Fruit fly (Drosophila melanogaster) whole organism, embryonic: ENCODE measurements around the gene CG17108.

Experiments used
- Abd-B ChIP-seq: fragments of 200-800 bp; sonication (Bioruptor generic); optimal IDR thresholded peaks from 2 replicates; lab custom pipeline; 2018; ENCODE audit warnings: missing biosample characterization, mild to moderate bottlenecking, missing genetic modification characterization, moderate library complexity
- Atf3 ChIP-seq: fragments of 200-800 bp; sonication (Bioruptor generic); optimal IDR thresholded peaks from 3 replicates; lab custom pipeline; 2016; ENCODE audit warnings: missing biosample characterization, missing genetic modification characterization
- Atf6 ChIP-seq: fragments of 200-800 bp; sonication (Bioruptor generic); IDR thresholded peaks from 2 replicates; pipeline ENCODE4 v1.3.6; 2022; ENCODE audit warnings: missing biosample characterization, missing genetic modification characterization
- Bgb ChIP-seq: fragments of 200-800 bp; sonication (Bioruptor generic); IDR thresholded peaks from 2 replicates; pipeline ENCODE4 v1.3.6; 2022; ENCODE audit warnings: missing biosample characterization, missing genetic modification characterization; ENCODE audit not compliant: partially characterized antibody
- BtbVII ChIP-seq: fragments of 200-800 bp; sonication (Bioruptor generic); optimal IDR thresholded peaks from 3 replicates; lab custom pipeline; 2017; ENCODE audit warnings: missing biosample characterization, mild to moderate bottlenecking, missing genetic modification characterization
- CG10147 ChIP-seq: fragments of 200-800 bp; sonication (Bioruptor generic); optimal IDR thresholded peaks from 2 replicates; lab custom pipeline; 2019; ENCODE audit warnings: missing biosample characterization, mild to moderate bottlenecking, missing genetic modification characterization, moderate library complexity
- CG10274 ChIP-seq: fragments of 200-800 bp; sonication (Bioruptor generic); optimal IDR thresholded peaks from 3 replicates; lab custom pipeline; 2017; ENCODE audit warnings: missing biosample characterization, mild to moderate bottlenecking, missing genetic modification characterization
- CG1233 ChIP-seq: fragments of 200-800 bp; sonication (Bioruptor generic); optimal IDR thresholded peaks from 4 replicates; lab custom pipeline; 2018; ENCODE audit warnings: missing biosample characterization, mild to moderate bottlenecking, missing genetic modification characterization
- CG12769 ChIP-seq: fragments of 200-800 bp; sonication (Bioruptor generic); optimal IDR thresholded peaks from 2 replicates; lab custom pipeline; 2019; ENCODE audit warnings: missing biosample characterization, mild to moderate bottlenecking, missing genetic modification characterization, moderate library complexity
- CG14860 ChIP-seq: fragments of 200-800 bp; sonication (Bioruptor generic); IDR thresholded peaks from 3 replicates; pipeline ENCODE4 v1.3.6; 2022; ENCODE audit warnings: missing biosample characterization, missing genetic modification characterization; ENCODE audit not compliant: partially characterized antibody
- CG15011 ChIP-seq: fragments of 200-800 bp; sonication (Bioruptor generic); optimal IDR thresholded peaks from 3 replicates; lab custom pipeline; 2018; ENCODE audit warnings: missing biosample characterization, mild to moderate bottlenecking, missing genetic modification characterization
- CG1529 ChIP-seq: fragments of 200-800 bp; sonication (Bioruptor generic); optimal IDR thresholded peaks from 3 replicates; lab custom pipeline; 2018; ENCODE audit warnings: missing biosample characterization, missing genetic modification characterization
- CG16813 ChIP-seq: fragments of 200-800 bp; sonication (Bioruptor generic); IDR thresholded peaks from 3 replicates; pipeline ENCODE4 v1.3.6; 2022; ENCODE audit warnings: missing biosample characterization, missing genetic modification characterization; ENCODE audit not compliant: partially characterized antibody
- CG16815 ChIP-seq: fragments of 200-800 bp; sonication (Bioruptor generic); optimal IDR thresholded peaks from 3 replicates; lab custom pipeline; 2017; ENCODE audit warnings: missing biosample characterization, mild to moderate bottlenecking, missing genetic modification characterization
- CG18619 ChIP-seq: fragments of 200-800 bp; sonication (Bioruptor generic); optimal IDR thresholded peaks from 3 replicates; lab custom pipeline; 2017; ENCODE audit warnings: missing biosample characterization, mild to moderate bottlenecking, missing genetic modification characterization
- CG18764 ChIP-seq: fragments of 200-800 bp; sonication (Bioruptor generic); optimal IDR thresholded peaks from 3 replicates; lab custom pipeline; 2016; ENCODE audit warnings: missing biosample characterization, missing genetic modification characterization
- CG2202 ChIP-seq: fragments of 200-800 bp; sonication (Bioruptor generic); optimal IDR thresholded peaks from 2 replicates; lab custom pipeline; 2018; ENCODE audit warnings: missing biosample characterization, mild to moderate bottlenecking, missing genetic modification characterization
- CG2678 ChIP-seq: fragments of 200-800 bp; sonication (Bioruptor generic); optimal IDR thresholded peaks from 3 replicates; lab custom pipeline; 2019; ENCODE audit warnings: missing biosample characterization, mild to moderate bottlenecking, missing genetic modification characterization, moderate library complexity
- CG3065 ChIP-seq: fragments of 200-800 bp; sonication (Bioruptor generic); optimal IDR thresholded peaks from 2 replicates; lab custom pipeline; 2016; ENCODE audit warnings: missing biosample characterization, missing genetic modification characterization
- CG3163 ChIP-seq: fragments of 200-800 bp; sonication (Bioruptor generic); optimal IDR thresholded peaks from 3 replicates; lab custom pipeline; 2016; ENCODE audit warnings: missing biosample characterization, missing genetic modification characterization
- CG3847 ChIP-seq: fragments of 200-800 bp; sonication (Bioruptor generic); IDR thresholded peaks from 2 replicates; pipeline ENCODE4 v1.3.6; 2022; ENCODE audit warnings: missing biosample characterization, missing genetic modification characterization
- CG4282 ChIP-seq: fragments of 200-800 bp; sonication (Bioruptor generic); optimal IDR thresholded peaks from 2 replicates; lab custom pipeline; 2016; ENCODE audit warnings: missing biosample characterization, missing genetic modification characterization
- CG6765 ChIP-seq: fragments of 200-800 bp; sonication (Bioruptor generic); optimal IDR thresholded peaks from 3 replicates; lab custom pipeline; 2017; ENCODE audit warnings: missing biosample characterization, mild to moderate bottlenecking, missing genetic modification characterization
- CG9609 ChIP-seq: fragments of 200-800 bp; sonication (Bioruptor generic); optimal IDR thresholded peaks from 3 replicates; lab custom pipeline; 2016; ENCODE audit warnings: missing biosample characterization, missing genetic modification characterization
- Dfd ChIP-seq, 2 experiments: fragments of >200 bp; optimal IDR thresholded peaks; 2 replicates each; lab custom pipeline; 2017; ENCODE audit warnings: missing biosample characterization in 2 of 2, missing genetic modification characterization in 2 of 2
- E2f2 ChIP-seq: fragments of 200-800 bp; sonication (Bioruptor generic); IDR thresholded peaks from 2 replicates; pipeline ENCODE4 v1.3.6; 2022; ENCODE audit warnings: missing biosample characterization, missing genetic modification characterization
- Fer3 ChIP-seq: fragments of 200-800 bp; sonication (Bioruptor generic); optimal IDR thresholded peaks from 2 replicates; lab custom pipeline; 2018; ENCODE audit warnings: missing biosample characterization, mild to moderate bottlenecking, missing genetic modification characterization, moderate library complexity
- HLH3B ChIP-seq: fragments of 200-800 bp; sonication (Bioruptor generic); IDR thresholded peaks from 2 replicates; pipeline ENCODE4 v1.3.6; 2022; ENCODE audit warnings: missing biosample characterization, missing genetic modification characterization
- HLHmδ ChIP-seq: fragments of 200-800 bp; sonication (Bioruptor generic); optimal IDR thresholded peaks from 2 replicates; lab custom pipeline; 2018; ENCODE audit warnings: missing biosample characterization, mild to moderate bottlenecking, missing genetic modification characterization, moderate library complexity
- Nf-YB ChIP-seq: fragments of 200-800 bp; sonication (Bioruptor generic); optimal IDR thresholded peaks from 3 replicates; lab custom pipeline; 2019; ENCODE audit warnings: missing biosample characterization, mild to moderate bottlenecking, missing genetic modification characterization, moderate library complexity
- Oli ChIP-seq: fragments of 200-800 bp; sonication (Bioruptor generic); optimal IDR thresholded peaks from 2 replicates; lab custom pipeline; 2018; ENCODE audit warnings: missing biosample characterization, mild to moderate bottlenecking, missing genetic modification characterization, moderate library complexity
- Pdp1 ChIP-seq, 2 experiments: fragments of 200-800 bp; sonication (Bioruptor generic); optimal IDR thresholded peaks; 3 replicates each; lab custom pipeline; 2016; ENCODE audit warnings: missing biosample characterization in 2 of 2, missing genetic modification characterization in 2 of 2, mild to moderate bottlenecking in 1 of 2, moderate library complexity in 1 of 2
- Sry-δ ChIP-seq: fragments of 200-800 bp; sonication (Bioruptor generic); optimal IDR thresholded peaks from 2 replicates; lab custom pipeline; 2016; ENCODE audit warnings: missing biosample characterization, missing genetic modification characterization
- Vsx1 ChIP-seq: fragments of 200-800 bp; sonication (Bioruptor generic); optimal IDR thresholded peaks from 2 replicates; lab custom pipeline; 2017; ENCODE audit warnings: missing biosample characterization, mild to moderate bottlenecking, missing genetic modification characterization, missing genetic modification reagents
- dpn ChIP-seq, 2 experiments: fragments of 200-800 bp; sonication (Bioruptor generic); optimal IDR thresholded peaks; 3 replicates each; lab custom pipeline; 2016; ENCODE audit warnings: missing biosample characterization in 2 of 2, missing genetic modification characterization in 2 of 2
- ewg ChIP-seq: fragments of 200-800 bp; sonication (Bioruptor generic); optimal IDR thresholded peaks from 3 replicates; lab custom pipeline; 2017; ENCODE audit warnings: mild to moderate bottlenecking, missing biosample characterization, missing genetic modification reagents, missing genetic modification characterization
- maf-S ChIP-seq: fragments of 200-800 bp; sonication (Bioruptor generic); optimal IDR thresholded peaks from 2 replicates; lab custom pipeline; 2016; ENCODE audit warnings: missing biosample characterization, missing genetic modification characterization
- nau ChIP-seq: fragments of 200-800 bp; sonication (Bioruptor generic); optimal IDR thresholded peaks from 3 replicates; lab custom pipeline; 2017; ENCODE audit warnings: missing biosample characterization, mild to moderate bottlenecking, missing genetic modification characterization, missing genetic modification reagents
- odd ChIP-seq: fragments of 200-800 bp; sonication (Bioruptor generic); optimal IDR thresholded peaks from 2 replicates; lab custom pipeline; 2017; ENCODE audit warnings: missing biosample characterization, mild to moderate bottlenecking, missing genetic modification characterization
- pnt ChIP-seq: fragments of 200-800 bp; sonication (Bioruptor generic); optimal IDR thresholded peaks from 3 replicates; lab custom pipeline; 2016; ENCODE audit warnings: missing biosample characterization, missing genetic modification characterization
- shn ChIP-seq: fragments of 200-800 bp; sonication (Bioruptor generic); optimal IDR thresholded peaks from 3 replicates; lab custom pipeline; 2016; ENCODE audit warnings: missing biosample characterization, missing genetic modification characterization
- slbo ChIP-seq: fragments of 200-800 bp; sonication (Bioruptor generic); IDR thresholded peaks from 2 replicates; pipeline ENCODE4 v1.3.6; 2022; ENCODE audit warnings: missing biosample characterization, missing genetic modification characterization
- sr ChIP-seq: fragments of 200-800 bp; sonication (Bioruptor generic); IDR thresholded peaks from 3 replicates; pipeline ENCODE4 v1.3.6; 2022; ENCODE audit warnings: missing biosample characterization, missing genetic modification characterization
- tap ChIP-seq: fragments of 200-800 bp; optimal IDR thresholded peaks from 3 replicates; lab custom pipeline; 2019; ENCODE audit warnings: missing biosample characterization, mild to moderate bottlenecking, missing genetic modification characterization, moderate library complexity
- tll ChIP-seq, 2 experiments: fragments of 200-800 bp in 1 of 2; fragments of >200 bp in 1 of 2; sonication (Bioruptor generic) in 1 of 2; optimal IDR thresholded peaks; 2 replicates each; lab custom pipeline; 2017 to 2019; ENCODE audit warnings: missing biosample characterization in 2 of 2, missing genetic modification characterization in 2 of 2, mild to moderate bottlenecking in 1 of 2, moderate library complexity in 1 of 2
- toy ChIP-seq: fragments of 200-800 bp; sonication (Bioruptor generic); IDR thresholded peaks from 2 replicates; pipeline ENCODE4 v1.3.6; 2022; ENCODE audit warnings: missing biosample characterization, missing genetic modification characterization
- twi ChIP-seq: fragments of 200-800 bp; optimal IDR thresholded peaks from 2 replicates; lab custom pipeline; 2019; ENCODE audit warnings: missing biosample characterization, mild to moderate bottlenecking, missing genetic modification characterization, moderate library complexity
- tx ChIP-seq: fragments of 200-800 bp; sonication (Bioruptor generic); optimal IDR thresholded peaks from 2 replicates; lab custom pipeline; 2016; ENCODE audit warnings: missing biosample characterization, missing genetic modification characterization
- usp ChIP-seq: fragments of >200 bp; optimal IDR thresholded peaks from 2 replicates; lab custom pipeline; 2017; ENCODE audit warnings: missing biosample characterization, missing genetic modification characterization
- vnd ChIP-seq: fragments of 200-800 bp; sonication (Bioruptor generic); IDR thresholded peaks from 3 replicates; pipeline ENCODE4 v1.3.6; 2022; ENCODE audit warnings: missing biosample characterization, missing genetic modification characterization; ENCODE audit not compliant: partially characterized antibody

CG17108 gene

dm6 chr2L:10703281-10703680 is 9.4 kb upstream of the CG17108 start, which contains the start of gene CG6415 (continued):
- TF ChIP-seq CG14860 (GFP tag; lab: Robert Waterston, UW) (no peak), tx (GFP tag; lab: Kevin White, UChicago) (peak; percentile 15), Pdp1 (GFP tag; optimal IDR thresholded peaks at IDR 0.05; lab: Kevin White, UChicago) (peak; percentile 38 to 77), HLH3B (GFP tag; lab: Robert Waterston, UW) (peak; percentile 70; the same call in 1 of the 2 replicates), CG3163 (peak; percentile 42), CG12769 (peak; percentile 78), CG16815 (peak; percentile 31), vnd (GFP tag; lab: Robert Waterston, UW) (no peak), slbo (GFP tag; lab: Robert Waterston, UW) (peak; percentile 86), Atf6 (GFP tag; lab: Robert Waterston, UW) (peak; percentile 77), sr (GFP tag; lab: Robert Waterston, UW) (no peak), Atf3 (peak; percentile 48), Sry-δ (GFP tag; lab: Kevin White, UChicago) (peak; percentile 42), CG18764 (GFP tag; lab: Kevin White, UChicago) (peak; percentile 65), dpn (GFP tag; optimal IDR thresholded peaks at IDR 0.05; lab: Kevin White, UChicago) (peak; percentile 75 to 77), tll (GFP tag; optimal IDR thresholded peaks at IDR 0.05; lab: Kevin White, UChicago) (no peak), nau (GFP tag; lab: Kevin White, UChicago) (peak; percentile 31), CG6765 (GFP tag; lab: Kevin White, UChicago) (peak; percentile 44), BtbVII (GFP tag; lab: Kevin White, UChicago) (peak; percentile 73), usp (no peak), Nf-YB (GFP tag; lab: Kevin White, UChicago) (peak; percentile 48), Vsx1 (peak; percentile 10), toy (GFP tag; lab: Robert Waterston, UW) (0 out of 2 replicates have a peak, but pooled peaks have one; percentile 30), odd (GFP tag; lab: Kevin White, UChicago) (peak; percentile 30), Abd-B (peak; percentile 48), tap (peak; percentile 73), CG16813 (GFP tag; lab: Robert Waterston, UW) (no peak), ewg (GFP tag; lab: Kevin White, UChicago) (peak; percentile 38), E2f2 (GFP tag; lab: Robert Waterston, UW) (peak; percentile 40; the same call in 1 of the 2 replicates), CG3065 (GFP tag; lab: Kevin White, UChicago) (no peak), CG3847 (GFP tag; lab: Robert Waterston, UW) (peak; percentile 54), pnt (GFP tag; lab: Kevin White, UChicago) (peak; percentile 32), Bgb (no peak), CG2678 (tag; lab: Kevin White, UChicago) (peak; percentile 87), HLHmδ (GFP tag; lab: Kevin White, UChicago) (no peak), twi (tag; lab: Kevin White, UChicago) (no peak), Oli (tag; lab: Kevin White, UChicago) (peak; percentile 78), shn (GFP tag; lab: Kevin White, UChicago) (peak; percentile 18), CG4282 (GFP tag; lab: Kevin White, UChicago) (no peak), CG15011 (GFP tag; lab: Kevin White, UChicago) (peak; percentile 46), CG10147 (GFP tag; lab: Kevin White, UChicago) (peak; percentile 53), CG1233 (GFP tag; lab: Kevin White, UChicago) (peak; percentile 65), Dfd (GFP tag; optimal IDR thresholded peaks at IDR 0.05; lab: Kevin White, UChicago) (no peak), CG1529 (GFP tag; lab: Kevin White, UChicago) (peak; percentile 59), CG9609 (GFP tag; lab: Kevin White, UChicago) (peak; percentile 66), CG18619 (GFP tag; lab: Kevin White, UChicago) (peak; percentile 50), CG2202 (tag; lab: Kevin White, UChicago) (peak; percentile 36), Fer3 (tag; lab: Kevin White, UChicago) (peak; percentile 75), maf-S (GFP tag; lab: Kevin White, UChicago) (peak; percentile 51), CG10274 (GFP tag; lab: Kevin White, UChicago) (peak; percentile 44)
